Worm (Caenorhabditis elegans) whole organism, mixed stage, embryonic: Measurements from ENCODE around the gene tbx-34.

ENCODE experiments used
- M03D4.4 ChIP-seq: sonication (generic microtip); optimal IDR thresholded peaks from 2 replicates; lab custom pipeline; 2017; ENCODE audit warnings: mild to moderate bottlenecking, missing genetic modification characterization, missing compliant biosample characterization
- bed-3 ChIP-seq: fragments of 200-800 bp; sonication (Bioruptor generic); optimal IDR thresholded peaks from 3 replicates; lab custom pipeline; 2018; ENCODE audit warnings: mild to moderate bottlenecking, missing genetic modification characterization, moderate library complexity, missing compliant biosample characterization
- blmp-1 ChIP-seq: fragments of 150-350 bp; optimal IDR thresholded peaks from 2 replicates; lab custom pipeline; 2014; ENCODE audit warnings: missing biosample characterization, missing genetic modification characterization
- ceh-39 ChIP-seq: fragments of 150-350 bp; optimal IDR thresholded peaks from 2 replicates; lab custom pipeline; 2014; ENCODE audit warnings: missing biosample characterization, missing genetic modification characterization
- ceh-43 ChIP-seq: fragments of 200-800 bp; sonication (Bioruptor generic); optimal IDR thresholded peaks from 2 replicates; lab custom pipeline; 2018; ENCODE audit warnings: mild to moderate bottlenecking, missing genetic modification characterization, moderate library complexity, missing compliant biosample characterization
- ceh-83 ChIP-seq: fragments of 200-800 bp; sonication (Bioruptor generic); optimal IDR thresholded peaks from 2 replicates; lab custom pipeline; 2018; ENCODE audit warnings: mild to moderate bottlenecking, missing genetic modification characterization, missing compliant biosample characterization
- ces-1 ChIP-seq: fragments of 150-350 bp; optimal IDR thresholded peaks from 2 replicates; lab custom pipeline; 2014; ENCODE audit warnings: missing biosample characterization, missing genetic modification reagents, missing genetic modification characterization
- cnd-1 ChIP-seq: fragments of 200-800 bp; sonication (Bioruptor generic); optimal IDR thresholded peaks from 2 replicates; lab custom pipeline; 2018; ENCODE audit warnings: mild to moderate bottlenecking, missing genetic modification characterization, missing compliant biosample characterization
- drap-1 ChIP-seq: fragments of 200-800 bp; sonication (Bioruptor generic); optimal IDR thresholded peaks from 3 replicates; lab custom pipeline; 2018; ENCODE audit warnings: mild to moderate bottlenecking, missing genetic modification characterization, missing compliant biosample characterization
- elt-1 ChIP-seq: sonication (generic microtip); optimal IDR thresholded peaks from 2 replicates; lab custom pipeline; 2017; ENCODE audit warnings: missing genetic modification characterization, mild to moderate bottlenecking, missing compliant biosample characterization, antibody characterized with exemption, moderate library complexity, borderline replicate concordance; ENCODE audit not compliant: insufficient read depth
- elt-3 ChIP-seq: fragments of 150-350 bp; optimal IDR thresholded peaks from 2 replicates; lab custom pipeline; 2014; ENCODE audit warnings: missing biosample characterization, missing genetic modification characterization
- flh-1 ChIP-seq: fragments of 200-800 bp; sonication (Bioruptor generic); optimal IDR thresholded peaks from 2 replicates; lab custom pipeline; 2018; ENCODE audit warnings: mild to moderate bottlenecking, missing genetic modification characterization, moderate library complexity, missing compliant biosample characterization
- hlh-1 ChIP-seq: fragments of 150-350 bp; optimal IDR thresholded peaks from 2 replicates; lab custom pipeline; 2014; ENCODE audit warnings: missing biosample characterization, missing genetic modification reagents, missing genetic modification characterization
- lin-13 ChIP-seq: fragments of 150-350 bp; optimal IDR thresholded peaks from 2 replicates; lab custom pipeline; 2014; ENCODE audit warnings: missing biosample characterization, missing genetic modification characterization
- lin-32 ChIP-seq: fragments of 200-800 bp; sonication (Bioruptor generic); optimal IDR thresholded peaks from 2 replicates; lab custom pipeline; 2018; ENCODE audit warnings: mild to moderate bottlenecking, missing genetic modification characterization, missing compliant biosample characterization
- mab-5 ChIP-seq: fragments of 150-350 bp; optimal IDR thresholded peaks from 2 replicates; lab custom pipeline; 2014; ENCODE audit warnings: missing biosample characterization, missing genetic modification characterization
- mep-1 ChIP-seq: fragments of 150-350 bp; optimal IDR thresholded peaks from 2 replicates; lab custom pipeline; 2017; ENCODE audit warnings: missing biosample characterization, missing genetic modification reagents, missing genetic modification characterization, inconsistent platforms
- mls-2 ChIP-seq: sonication (generic microtip); optimal IDR thresholded peaks from 2 replicates; lab custom pipeline; 2016; ENCODE audit warnings: mild to moderate bottlenecking, missing genetic modification characterization, moderate library complexity, missing compliant biosample characterization
- nhr-12 ChIP-seq: fragments of 150-350 bp; optimal IDR thresholded peaks from 2 replicates; lab custom pipeline; 2014; ENCODE audit warnings: missing biosample characterization, missing genetic modification characterization
- nhr-2 ChIP-seq: fragments of 150-350 bp; optimal IDR thresholded peaks from 2 replicates; lab custom pipeline; 2014; ENCODE audit warnings: missing biosample characterization, missing genetic modification characterization
- nhr-237 ChIP-seq: fragments of 150-350 bp; optimal IDR thresholded peaks from 2 replicates; lab custom pipeline; 2014; ENCODE audit warnings: missing biosample characterization, missing genetic modification characterization
- nhr-28 ChIP-seq: fragments of 150-350 bp; optimal IDR thresholded peaks from 2 replicates; lab custom pipeline; 2014; ENCODE audit warnings: missing biosample characterization, missing genetic modification characterization
- sem-2 ChIP-seq: fragments of 200-800 bp; sonication (Bioruptor generic); optimal IDR thresholded peaks from 2 replicates; lab custom pipeline; 2018; ENCODE audit warnings: mild to moderate bottlenecking, missing genetic modification characterization, missing compliant biosample characterization
- snpc-4 ChIP-seq: fragments of 150-350 bp; optimal IDR thresholded peaks from 2 replicates; lab custom pipeline; 2014; ENCODE audit warnings: missing biosample characterization, missing genetic modification characterization
- sptf-1 ChIP-seq: sonication (generic microtip); optimal IDR thresholded peaks from 2 replicates; lab custom pipeline; 2017; ENCODE audit warnings: mild to moderate bottlenecking, missing genetic modification characterization, moderate library complexity, missing compliant biosample characterization
- tbx-8 ChIP-seq: fragments of 200-800 bp; sonication (Bioruptor generic); optimal IDR thresholded peaks from 2 replicates; lab custom pipeline; 2018; ENCODE audit warnings: mild to moderate bottlenecking, missing genetic modification characterization, moderate library complexity, missing compliant biosample characterization
- unc-120 ChIP-seq: sonication (generic microtip); optimal IDR thresholded peaks from 2 replicates; lab custom pipeline; 2017; ENCODE audit warnings: missing genetic modification characterization, missing compliant biosample characterization; ENCODE audit not compliant: poor library complexity, severe bottlenecking
- unc-39 ChIP-seq: fragments of 150-350 bp; optimal IDR thresholded peaks from 2 replicates; lab custom pipeline; 2014; ENCODE audit warnings: missing biosample characterization, missing genetic modification characterization
- unc-62 ChIP-seq: fragments of 150-350 bp; optimal IDR thresholded peaks from 2 replicates; lab custom pipeline; 2014; ENCODE audit warnings: missing biosample characterization, missing genetic modification reagents, missing genetic modification characterization
- ztf-11 ChIP-seq: fragments of 150-350 bp; optimal IDR thresholded peaks from 2 replicates; lab custom pipeline; 2014; ENCODE audit warnings: missing biosample characterization, missing genetic modification characterization

The tbx-34 gene

ce11 chrIII:11188132-11188531, 29.9 kb downstream of the tbx-34 start:
- TF ChIP-seq sptf-1 (tag; lab: Kevin White, UChicago) (no peak), lin-13 (no peak), nhr-12 (tag; lab: Kevin White, UChicago) (no peak), elt-3 (tag; lab: Kevin White, UChicago) (no peak), ceh-43 (GFP tag; lab: Kevin White, UChicago) (no peak), flh-1 (no peak), M03D4.4 (tag; lab: Kevin White, UChicago) (no peak), unc-39 (tag; lab: Kevin White, UChicago) (no peak), blmp-1 (no peak), nhr-2 (no peak), elt-1 (tag; lab: Kevin White, UChicago) (no peak), snpc-4 (tag; lab: Kevin White, UChicago) (no peak), ces-1 (no peak), mep-1 (no peak), mls-2 (tag; lab: Kevin White, UChicago) (no peak), unc-120 (tag; lab: Kevin White, UChicago) (no peak), cnd-1 (tag; lab: Kevin White, UChicago) (no peak), lin-32 (GFP tag; lab: Kevin White, UChicago) (no peak)

DNA sequence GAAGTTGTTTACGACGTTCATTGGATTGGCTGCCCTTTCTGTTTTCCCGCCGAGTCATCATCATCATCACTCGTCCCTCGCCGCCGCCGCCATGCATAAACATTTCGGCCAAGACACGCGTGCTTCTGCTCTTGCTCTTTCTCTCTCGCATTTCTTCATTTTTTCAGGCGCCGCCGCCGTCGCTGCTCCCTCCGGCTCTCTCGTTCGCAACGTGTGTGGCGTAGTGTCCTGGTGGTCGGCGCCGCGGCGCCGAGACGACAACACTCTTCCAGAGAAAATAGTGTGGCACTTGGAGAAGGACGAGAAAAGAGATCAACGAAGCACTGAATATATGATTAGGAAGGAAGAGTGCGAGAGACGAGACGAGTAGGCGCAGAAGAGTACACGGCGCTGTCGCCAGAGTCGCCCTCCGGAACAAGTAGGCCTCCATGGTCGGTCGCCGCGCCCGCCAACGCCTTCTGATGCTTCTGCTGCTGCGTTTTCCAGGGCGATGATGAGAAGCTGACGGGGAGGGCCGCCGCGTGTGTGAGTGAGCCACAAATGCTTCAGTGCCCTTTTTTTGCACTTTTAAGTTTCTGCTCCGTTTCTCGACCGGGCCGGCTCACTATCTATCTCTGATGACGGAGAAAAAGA, 32.5 kb downstream of the tbx-34 start:
- TF ChIP-seq unc-62 (GFP tag; lab: Kevin White, UChicago) (no peak), hlh-1 (no peak), ces-1 (no peak), cnd-1 (tag; lab: Kevin White, UChicago) (no peak), M03D4.4 (tag; lab: Kevin White, UChicago) (no peak), snpc-4 (tag; lab: Kevin White, UChicago) (no peak), drap-1 (GFP tag; lab: Kevin White, UChicago) (no peak), lin-32 (GFP tag; lab: Kevin White, UChicago) (no peak), flh-1 (no peak), ceh-39 (tag; lab: Kevin White, UChicago) (no peak), sptf-1 (tag; lab: Kevin White, UChicago) (no peak), blmp-1 (no peak)

DNA sequence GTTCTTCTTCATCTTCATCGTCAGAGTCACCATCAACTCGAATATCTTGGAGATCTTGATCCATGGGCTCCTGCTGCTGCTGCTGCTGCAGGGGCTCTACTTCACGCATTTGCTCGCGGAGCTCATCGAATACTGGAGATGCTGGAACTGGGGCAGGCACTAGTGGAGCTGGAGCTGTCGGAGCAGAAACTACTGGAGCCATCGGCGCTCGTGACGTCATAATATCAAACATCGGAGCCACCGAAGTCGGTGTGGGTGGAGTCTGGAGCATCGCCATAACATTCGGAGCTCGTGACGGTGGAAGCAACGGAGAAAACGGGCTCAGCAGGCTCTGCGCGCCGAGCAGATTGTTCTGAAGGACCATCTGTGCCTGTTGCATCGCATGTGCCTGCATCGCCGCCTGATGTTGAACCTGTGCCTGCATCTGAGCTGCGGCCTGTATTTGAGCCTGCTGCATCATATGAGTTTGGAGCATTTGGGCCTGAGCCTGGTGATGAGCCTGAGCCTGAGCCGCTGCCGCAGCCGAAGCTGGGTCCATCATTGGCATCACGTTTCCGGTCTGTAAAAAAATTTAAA, 42.3 kb downstream of the tbx-34 start:
- TF ChIP-seq lin-13 (no peak), ceh-43 (GFP tag; lab: Kevin White, UChicago) (no peak), ceh-83 (GFP tag; lab: Kevin White, UChicago) (no peak), ztf-11 (tag; lab: Kevin White, UChicago) (no peak), elt-3 (tag; lab: Kevin White, UChicago) (no peak), nhr-237 (no peak), mab-5 (no peak), snpc-4 (tag; lab: Kevin White, UChicago) (no peak)
- TF ChIP-seq, all 35 proteins: peak for 0

ce11 chrIII:11172232-11172713, 45.8 kb downstream of the tbx-34 start:
- TF ChIP-seq ceh-39 (tag; lab: Kevin White, UChicago), result no peak
- TF ChIP-seq tbx-8 (GFP tag; lab: Kevin White, UChicago), result no peak
- no peak for TF ChIP-seq mep-1
- no peak for TF ChIP-seq unc-39 (tag; lab: Kevin White, UChicago)
- TF ChIP-seq lin-13, result no peak
- no peak for TF ChIP-seq M03D4.4 (tag; lab: Kevin White, UChicago)
- TF ChIP-seq lin-32 (GFP tag; lab: Kevin White, UChicago), result no peak
- TF ChIP-seq snpc-4 (tag; lab: Kevin White, UChicago), result no peak
- TF ChIP-seq sem-2 (GFP tag; lab: Kevin White, UChicago), result no peak
- no peak for TF ChIP-seq ceh-43 (GFP tag; lab: Kevin White, UChicago)
- no peak for TF ChIP-seq ces-1
- TF ChIP-seq nhr-28, result no peak
- TF ChIP-seq cnd-1 (tag; lab: Kevin White, UChicago), result no peak
- TF ChIP-seq elt-1 (tag; lab: Kevin White, UChicago), result no peak
- TF ChIP-seq elt-3 (tag; lab: Kevin White, UChicago), result no peak
- TF ChIP-seq bed-3 (GFP tag; lab: Kevin White, UChicago), result no peak
- TF ChIP-seq nhr-237, result no peak
